Worm (Caenorhabditis elegans) whole organism, L4 larva: ENCODE data around the gene aman-1.

ENCODE experiments used
- R02D3.7 ChIP-seq: fragments of 150-350 bp; sonication (generic microtip); optimal IDR thresholded peaks from 3 replicates; lab custom pipeline; 2014; ENCODE audit warnings: missing biosample characterization, missing genetic modification characterization
- Y48G9A.11 ChIP-seq: fragments of 200-800 bp; sonication (Bioruptor generic); IDR thresholded peaks from 2 replicates; pipeline ENCODE4 v1.3.6; 2022; ENCODE audit warnings: missing genetic modification reagents, missing genetic modification characterization, missing compliant biosample characterization
- aha-1 ChIP-seq: fragments of 150-350 bp; peaks from one replicate; lab custom pipeline; 2014; ENCODE audit warnings: missing biosample characterization, missing genetic modification characterization
- ceh-28 ChIP-seq: fragments of 150-350 bp; optimal IDR thresholded peaks from 2 replicates; lab custom pipeline; 2014; ENCODE audit warnings: missing biosample characterization, missing genetic modification reagents, missing genetic modification characterization
- ceh-32 ChIP-seq: sonication (generic microtip); optimal IDR thresholded peaks from 2 replicates; lab custom pipeline; 2016; ENCODE audit warnings: mild to moderate bottlenecking, missing genetic modification characterization, missing compliant biosample characterization; ENCODE audit not compliant: poor library complexity
- egl-27 ChIP-seq: sonication (generic microtip); optimal IDR thresholded peaks from 3 replicates; lab custom pipeline; 2017; ENCODE audit warnings: missing biosample characterization, missing genetic modification reagents, missing genetic modification characterization
- lsy-2 ChIP-seq, 2 experiments: fragments of 150-350 bp in 1 of 2; sonication (generic microtip) in 1 of 2; optimal IDR thresholded peaks; 2 replicates each; lab custom pipeline; 2014 to 2017; ENCODE audit warnings: missing biosample characterization in 2 of 2, missing genetic modification characterization in 2 of 2
- nhr-11 ChIP-seq: fragments of 150-350 bp; optimal IDR thresholded peaks from 2 replicates; lab custom pipeline; 2014; ENCODE audit warnings: missing biosample characterization, missing genetic modification characterization
- nhr-76 ChIP-seq: fragments of 150-350 bp; optimal IDR thresholded peaks from 2 replicates; lab custom pipeline; 2014; ENCODE audit warnings: missing biosample characterization, missing genetic modification characterization
- set-16 ChIP-seq: fragments of 200-800 bp; sonication (Bioruptor generic); IDR thresholded peaks from 2 replicates; pipeline ENCODE4 v1.3.6; 2022; ENCODE audit warnings: missing genetic modification reagents, missing genetic modification characterization, missing compliant biosample characterization
- unc-130 ChIP-seq: sonication (generic microtip); optimal IDR thresholded peaks from 2 replicates; lab custom pipeline; 2016; ENCODE audit warnings: missing genetic modification reagents, missing genetic modification characterization, missing compliant biosample characterization
- unc-62 ChIP-seq, 3 experiments: fragments of 150-350 bp in 1 of 3; sonication (generic microtip); optimal IDR thresholded peaks in 2 of 3; peaks in 1 of 3; 1 replicate in 1 of 3; 2 replicates in 2 of 3; lab custom pipeline; 2014 to 2017; ENCODE audit warnings: missing biosample characterization in 3 of 3, missing genetic modification characterization in 3 of 3, missing genetic modification reagents in 3 of 3, missing genotype in 1 of 3

DNA sequence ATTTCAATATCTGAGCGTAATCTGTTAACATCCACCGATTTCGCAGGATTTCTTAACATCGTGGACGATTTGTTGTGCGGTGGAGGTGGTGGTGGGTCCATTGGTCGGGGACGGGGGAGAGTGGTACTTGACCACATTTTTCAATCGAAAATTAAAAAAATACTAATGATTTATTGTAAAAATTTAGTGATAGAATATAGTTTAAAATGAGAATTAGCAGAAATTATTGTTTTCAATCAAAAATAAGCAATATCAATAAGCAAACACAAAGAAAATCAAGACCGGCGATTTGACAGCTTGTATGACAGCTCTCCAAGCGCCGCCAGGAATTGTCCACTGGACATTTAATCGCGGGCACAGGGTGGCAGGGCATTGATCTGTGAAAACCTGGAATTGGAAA lies 49.3 kb downstream of the aman-1 start, which contains the start of gene hum-10:
- TF ChIP-seq unc-62 (GFP tag; optimal IDR thresholded peaks at IDR 0.05 in 1 of 2; lab: Kevin White, UChicago), result no peak
- no peak for TF ChIP-seq unc-62 (tag; optimal IDR thresholded peaks at IDR 0.05; lab: Kevin White, UChicago)
- no peak for TF ChIP-seq aha-1 (tag; lab: Kevin White, UChicago)
- TF ChIP-seq nhr-11 (tag; lab: Kevin White, UChicago), result no peak
- TF ChIP-seq set-16, result no peak
- TF ChIP-seq unc-130, result no peak
- TF ChIP-seq ceh-32 (tag; lab: Kevin White, UChicago), result no peak
- TF ChIP-seq nhr-76, result no peak
- no peak for TF ChIP-seq Y48G9A.11 (GFP tag; lab: Robert Waterston, UW)
- TF ChIP-seq lsy-2 (tag; optimal IDR thresholded peaks at IDR 0.05; lab: Kevin White, UChicago), result no peak
- TF ChIP-seq R02D3.7 (tag; lab: Kevin White, UChicago), result no peak
- TF ChIP-seq egl-27 (tag; lab: Kevin White, UChicago), result no peak
- TF ChIP-seq ceh-28 (tag; lab: Kevin White, UChicago), result no peak
